Worm (Caenorhabditis elegans) whole organism, L3 larva: Measurements from ENCODE around the gene ZK1320.13.

ENCODE experiments used
- R02D3.7 ChIP-seq: fragments of 150-350 bp; optimal IDR thresholded peaks from 2 replicates; lab custom pipeline; 2014; ENCODE audit warnings: missing biosample characterization, missing genetic modification characterization
- ZK546.5 ChIP-seq: sonication (generic microtip); optimal IDR thresholded peaks from 2 replicates; lab custom pipeline; 2017; ENCODE audit warnings: missing biosample characterization, missing genetic modification characterization
- aly-2 ChIP-seq: fragments of 150-350 bp; optimal IDR thresholded peaks from 2 replicates; lab custom pipeline; 2014; ENCODE audit warnings: missing biosample characterization, missing genetic modification characterization
- ceh-16 ChIP-seq: sonication (generic microtip); optimal IDR thresholded peaks from 2 replicates; lab custom pipeline; 2017; ENCODE audit warnings: missing biosample characterization, missing genetic modification characterization
- ceh-28 ChIP-seq: fragments of 150-350 bp; optimal IDR thresholded peaks from 2 replicates; lab custom pipeline; 2014; ENCODE audit warnings: missing biosample characterization, missing genetic modification reagents, missing genetic modification characterization
- ceh-82 ChIP-seq: fragments of 150-350 bp; optimal IDR thresholded peaks from 2 replicates; lab custom pipeline; 2014; ENCODE audit warnings: missing biosample characterization, missing genetic modification characterization
- ceh-9 ChIP-seq: sonication (generic microtip); optimal IDR thresholded peaks from 2 replicates; lab custom pipeline; 2018; ENCODE audit warnings: missing biosample characterization, missing genetic modification characterization
- daf-12 ChIP-seq: fragments of 150-350 bp; optimal IDR thresholded peaks from 2 replicates; lab custom pipeline; 2014; ENCODE audit warnings: missing biosample characterization, missing genetic modification reagents, missing genetic modification characterization
- egl-27 ChIP-seq: sonication (generic microtip); optimal IDR thresholded peaks from 4 replicates; lab custom pipeline; 2017; ENCODE audit warnings: missing biosample characterization, missing genetic modification reagents, missing genetic modification characterization
- elt-1 ChIP-seq: fragments of 150-350 bp; optimal IDR thresholded peaks from 2 replicates; lab custom pipeline; 2014; ENCODE audit warnings: missing biosample characterization, missing genetic modification characterization
- elt-2 ChIP-seq: sonication (generic microtip); optimal IDR thresholded peaks from 2 replicates; lab custom pipeline; 2016; ENCODE audit warnings: missing genetic modification reagents, mild to moderate bottlenecking, missing genetic modification characterization, missing compliant biosample characterization
- eor-1 ChIP-seq, 2 experiments: fragments of 150-350 bp; optimal IDR thresholded peaks; 2 replicates each; lab custom pipeline; 2014 to 2018; ENCODE audit warnings: missing biosample characterization in 2 of 2, missing genetic modification characterization in 2 of 2
- fkh-10 ChIP-seq: sonication (generic microtip); optimal IDR thresholded peaks from 2 replicates; lab custom pipeline; 2017; ENCODE audit warnings: missing biosample characterization, missing genetic modification reagents, missing genetic modification characterization
- fkh-2 ChIP-seq: fragments of 150-350 bp; optimal IDR thresholded peaks from 2 replicates; lab custom pipeline; 2014; ENCODE audit warnings: missing biosample characterization, missing genetic modification reagents, missing genetic modification characterization
- fos-1 ChIP-seq: fragments of 150-350 bp; optimal IDR thresholded peaks from 2 replicates; lab custom pipeline; 2014; ENCODE audit warnings: missing biosample characterization, missing genetic modification characterization
- hmg-11 ChIP-seq: sonication (generic microtip); optimal IDR thresholded peaks from 2 replicates; lab custom pipeline; 2016; ENCODE audit warnings: missing genetic modification characterization, missing compliant biosample characterization
- jun-1 ChIP-seq: fragments of 150-350 bp; optimal IDR thresholded peaks from 2 replicates; lab custom pipeline; 2014; ENCODE audit warnings: missing biosample characterization, missing genetic modification reagents, missing genetic modification characterization
- lin-15B ChIP-seq: fragments of 150-350 bp; optimal IDR thresholded peaks from 2 replicates; lab custom pipeline; 2014; ENCODE audit warnings: missing biosample characterization, missing genetic modification characterization
- lin-39 ChIP-seq: fragments of 150-350 bp; optimal IDR thresholded peaks from 2 replicates; lab custom pipeline; 2018; ENCODE audit warnings: missing biosample characterization, missing genetic modification reagents, missing genetic modification characterization
- lsy-12 ChIP-seq: sonication (generic microtip); optimal IDR thresholded peaks from 2 replicates; lab custom pipeline; 2016; ENCODE audit warnings: mild to moderate bottlenecking, missing genetic modification characterization, missing compliant biosample characterization
- mdl-1 ChIP-seq: fragments of 150-350 bp; optimal IDR thresholded peaks from 2 replicates; lab custom pipeline; 2014; ENCODE audit warnings: missing biosample characterization, missing genetic modification characterization
- nfya-1 ChIP-seq: sonication (generic microtip); optimal IDR thresholded peaks from 2 replicates; lab custom pipeline; 2017; ENCODE audit warnings: missing genetic modification characterization, mild to moderate bottlenecking, missing compliant biosample characterization, antibody characterized with exemption, moderate library complexity; ENCODE audit not compliant: insufficient read depth
- nhr-12 ChIP-seq: fragments of 150-350 bp; optimal IDR thresholded peaks from 2 replicates; lab custom pipeline; 2014; ENCODE audit warnings: missing biosample characterization, missing genetic modification characterization
- nhr-23 ChIP-seq: fragments of 150-350 bp; optimal IDR thresholded peaks from 2 replicates; lab custom pipeline; 2014; ENCODE audit warnings: missing biosample characterization, missing genetic modification reagents, missing genetic modification characterization
- nhr-237 ChIP-seq: fragments of 150-350 bp; optimal IDR thresholded peaks from 2 replicates; lab custom pipeline; 2014; ENCODE audit warnings: missing biosample characterization, missing genetic modification characterization
- nhr-25 ChIP-seq: sonication (generic microtip); optimal IDR thresholded peaks from 2 replicates; lab custom pipeline; 2017; ENCODE audit warnings: missing biosample characterization, missing genetic modification characterization
- nhr-28 ChIP-seq: fragments of 150-350 bp; optimal IDR thresholded peaks from 2 replicates; lab custom pipeline; 2014; ENCODE audit warnings: missing biosample characterization, missing genetic modification characterization
- nhr-67 ChIP-seq: fragments of 150-350 bp; optimal IDR thresholded peaks from 2 replicates; lab custom pipeline; 2014; ENCODE audit warnings: missing biosample characterization, missing genetic modification characterization
- nhr-76 ChIP-seq: fragments of 150-350 bp; sonication (generic microtip); optimal IDR thresholded peaks from 5 replicates; lab custom pipeline; 2014; ENCODE audit warnings: missing biosample characterization, missing genetic modification characterization
- nhr-77 ChIP-seq: fragments of 150-350 bp; optimal IDR thresholded peaks from 2 replicates; lab custom pipeline; 2014; ENCODE audit warnings: missing biosample characterization, missing genetic modification characterization
- pha-4 ChIP-seq: fragments of 150-350 bp; optimal IDR thresholded peaks from 2 replicates; lab custom pipeline; 2014; ENCODE audit warnings: missing biosample characterization, missing genetic modification reagents, missing genetic modification characterization
- sea-2 ChIP-seq: fragments of 150-350 bp; sonication (generic microtip); optimal IDR thresholded peaks from 4 replicates; lab custom pipeline; 2014; ENCODE audit warnings: missing biosample characterization, missing genetic modification reagents, missing genetic modification characterization
- skn-1 ChIP-seq: fragments of 150-350 bp; optimal IDR thresholded peaks from 2 replicates; lab custom pipeline; 2014; ENCODE audit warnings: missing biosample characterization, missing genetic modification characterization
- snpc-4 ChIP-seq: fragments of 150-350 bp; optimal IDR thresholded peaks from 2 replicates; lab custom pipeline; 2014; ENCODE audit warnings: missing biosample characterization, missing genetic modification characterization
- tbx-2 ChIP-seq: sonication (generic microtip); optimal IDR thresholded peaks from 2 replicates; lab custom pipeline; 2016; ENCODE audit warnings: mild to moderate bottlenecking, missing genetic modification characterization, missing compliant biosample characterization
- unc-39 ChIP-seq: sonication (generic microtip); optimal IDR thresholded peaks from 4 replicates; lab custom pipeline; 2017; ENCODE audit warnings: missing biosample characterization, missing genetic modification characterization
- unc-62 ChIP-seq: fragments of 150-350 bp; sonication (generic microtip); optimal IDR thresholded peaks from 4 replicates; lab custom pipeline; 2014; ENCODE audit warnings: missing biosample characterization, missing genetic modification reagents, missing genetic modification characterization

ZK1320.13 gene

ce11 chrII:9662797-9663196 is 17.8 kb upstream of the ZK1320.13 start, which contains the start of gene cyp-13A10:
TSS of gene cyp-13A10 (minus strand) at chrII:9662884.
- TF ChIP-seq lsy-12 (tag; lab: Kevin White, UChicago) (no peak), lin-15B (tag; lab: Kevin White, UChicago) (no peak), skn-1 (tag; lab: Kevin White, UChicago) (no peak), hmg-11 (no peak), egl-27 (tag; lab: Kevin White, UChicago) (no peak), sea-2 (no peak), elt-1 (tag; lab: Kevin White, UChicago) (no peak), nhr-67 (tag; lab: Kevin White, UChicago) (no peak), ceh-82 (tag; lab: Kevin White, UChicago) (no peak), unc-39 (tag; lab: Kevin White, UChicago) (no peak), nhr-237 (no peak), eor-1 (tag; optimal IDR thresholded peaks at IDR 0.05; lab: Kevin White, UChicago) (no peak), fos-1 (tag; lab: Kevin White, UChicago) (no peak), snpc-4 (tag; lab: Kevin White, UChicago) (no peak), pha-4 (tag; lab: Kevin White, UChicago) (no peak)
- TF ChIP-seq, all 47 proteins: peak for 0

ce11 chrII:9665577-9665976 is 15.0 kb upstream of the ZK1320.13 start, which contains the start of gene ZK1320.5:
TSS of gene ZK1320.5 (minus strand) at chrII:9665677.
- TF ChIP-seq nhr-25 (tag; lab: Kevin White, UChicago) (no peak), nhr-67 (tag; lab: Kevin White, UChicago) (no peak), nhr-12 (tag; lab: Kevin White, UChicago) (no peak), unc-62 (GFP tag; lab: Kevin White, UChicago) (no peak), ZK546.5 (tag; lab: Kevin White, UChicago) (no peak), sea-2 (no peak), unc-39 (tag; lab: Kevin White, UChicago) (no peak), nhr-76 (tag; lab: Kevin White, UChicago) (no peak), lsy-12 (tag; lab: Kevin White, UChicago) (no peak), nhr-77 (no peak), ceh-16 (tag; lab: Kevin White, UChicago) (no peak), fkh-10 (no peak), elt-1 (tag; lab: Kevin White, UChicago) (no peak), aly-2 (tag; lab: Kevin White, UChicago) (no peak), egl-27 (tag; lab: Kevin White, UChicago) (no peak), ceh-9 (tag; lab: Kevin White, UChicago) (no peak), daf-12 (tag; lab: Kevin White, UChicago) (no peak), ceh-28 (tag; lab: Kevin White, UChicago) (no peak), mdl-1 (no peak)

ce11 chrII:9667382-9667781 is 13.2 kb upstream of the ZK1320.13 start, which contains the start of gene ZK1320.11:
TSS of gene ZK1320.11 (plus strand) at chrII:9667624.
- TF ChIP-seq pha-4 (tag; lab: Kevin White, UChicago) (peak; percentile 19), ceh-82 (tag; lab: Kevin White, UChicago) (no peak), nfya-1 (tag; lab: Kevin White, UChicago) (peak; percentile 34)
- TF ChIP-seq, all 47 proteins: peak for 2

- TF ChIP-seq nhr-25 (tag; lab: Kevin White, UChicago) (peak; percentile 6), jun-1 (tag; lab: Kevin White, UChicago) (no peak), nhr-23 (tag; lab: Kevin White, UChicago) (peak; percentile 57), nfya-1 (tag; lab: Kevin White, UChicago) (no peak), egl-27 (tag; lab: Kevin White, UChicago) (no peak), sea-2 (no peak), R02D3.7 (tag; lab: Kevin White, UChicago) (peak; percentile 92), fkh-2 (tag; lab: Kevin White, UChicago) (no peak), ceh-82 (tag; lab: Kevin White, UChicago) (no peak), elt-2 (peak; percentile 12), lin-15B (tag; lab: Kevin White, UChicago) (peak; percentile 47), pha-4 (tag; lab: Kevin White, UChicago) (peak; percentile 84), tbx-2 (tag; lab: Kevin White, UChicago) (no peak), hmg-11 (peak; percentile 55), nhr-28 (no peak), ceh-9 (tag; lab: Kevin White, UChicago) (no peak), skn-1 (tag; lab: Kevin White, UChicago) (no peak), lin-39 (tag; lab: Kevin White, UChicago) (peak; percentile 7)
These were observed 11.6 kb upstream of the ZK1320.13 start, which contains the start of gene taf-8 for ce11 chrII:9668959-9669358. TSS of gene taf-8 (plus strand) at chrII:9669318.
